Worm (Caenorhabditis elegans) whole organism, late embryonic: ENCODE measurements around the gene Y50D4C.5.

Experiments
- F13H6.1 ChIP-seq: sonication (generic microtip); optimal IDR thresholded peaks from 2 replicates; lab custom pipeline; 2016; ENCODE audit warnings: missing genetic modification characterization, missing compliant biosample characterization
- K02D7.2 ChIP-seq: sonication (generic microtip); optimal IDR thresholded peaks from 2 replicates; lab custom pipeline; 2017; ENCODE audit warnings: mild to moderate bottlenecking, missing genetic modification characterization, missing compliant biosample characterization
- K09A11.1 ChIP-seq: sonication (generic microtip); optimal IDR thresholded peaks from 2 replicates; lab custom pipeline; 2017; ENCODE audit warnings: antibody characterized with exemption, mild to moderate bottlenecking, missing genetic modification characterization, missing compliant biosample characterization; ENCODE audit not compliant: insufficient read depth
- ceh-22 ChIP-seq: sonication (generic microtip); optimal IDR thresholded peaks from 2 replicates; lab custom pipeline; 2017; ENCODE audit warnings: missing biosample characterization, missing genetic modification characterization
- ceh-45 ChIP-seq: fragments of 200-800 bp; sonication (Bioruptor generic); IDR thresholded peaks from 2 replicates; pipeline ENCODE4 v1.3.6; 2022; ENCODE audit warnings: missing genetic modification reagents, missing genetic modification characterization, missing compliant biosample characterization
- ceh-9 ChIP-seq: sonication (generic microtip); optimal IDR thresholded peaks from 2 replicates; lab custom pipeline; 2016; ENCODE audit warnings: mild to moderate bottlenecking, missing genetic modification characterization, inconsistent platforms, missing compliant biosample characterization
- gmeb-2 ChIP-seq: sonication (generic microtip); optimal IDR thresholded peaks from 2 replicates; lab custom pipeline; 2016; ENCODE audit warnings: missing genetic modification characterization, inconsistent platforms, missing compliant biosample characterization
- lin-11 ChIP-seq: fragments of 200-800 bp; sonication (Bioruptor generic); optimal IDR thresholded peaks from 2 replicates; lab custom pipeline; 2018; ENCODE audit warnings: mild to moderate bottlenecking, missing genetic modification characterization, missing compliant biosample characterization
- nfya-1 ChIP-seq: sonication (generic microtip); optimal IDR thresholded peaks from 2 replicates; lab custom pipeline; 2017; ENCODE audit warnings: missing genetic modification characterization, mild to moderate bottlenecking, missing compliant biosample characterization, antibody characterized with exemption, moderate library complexity
- pax-1 ChIP-seq: fragments of 150-350 bp; optimal IDR thresholded peaks from 2 replicates; lab custom pipeline; 2014; ENCODE audit warnings: missing biosample characterization, missing genetic modification characterization
- pha-4 ChIP-seq: fragments of 150-350 bp; optimal IDR thresholded peaks from 2 replicates; lab custom pipeline; 2018; ENCODE audit warnings: missing biosample characterization, missing genetic modification reagents, missing genetic modification characterization
- tbx-7 ChIP-seq: sonication (generic microtip); optimal IDR thresholded peaks from 2 replicates; lab custom pipeline; 2016; ENCODE audit warnings: missing genotype, missing genetic modification characterization, missing compliant biosample characterization
- unc-3 ChIP-seq, 2 experiments: fragments of 200-800 bp in 1 of 2; sonication (Bioruptor generic) in 1 of 2; sonication (generic microtip) in 1 of 2; conservative IDR thresholded peaks in 1 of 2; optimal IDR thresholded peaks in 1 of 2; 2 replicates each; pipeline versions ENCODE4 v1.3.6 to Lab custom; 2016 to 2022; ENCODE audit warnings: missing compliant biosample characterization in 2 of 2, missing genetic modification characterization in 2 of 2, missing genetic modification reagents in 1 of 2

- TF ChIP-seq ceh-9 (tag; lab: Kevin White, UChicago), result no peak
- no peak for TF ChIP-seq K02D7.2 (tag; lab: Kevin White, UChicago)
- no peak for TF ChIP-seq pha-4
- no peak for TF ChIP-seq nfya-1 (tag; lab: Kevin White, UChicago)
- TF ChIP-seq ceh-45 (GFP tag; lab: Robert Waterston, UW), result no peak
- TF ChIP-seq ceh-22, result no peak
- no peak for TF ChIP-seq gmeb-2 (tag; lab: Kevin White, UChicago)
- TF ChIP-seq lin-11 (tag; lab: Kevin White, UChicago), result no peak
- TF ChIP-seq F13H6.1, result no peak
- TF ChIP-seq K09A11.1 (tag; lab: Kevin White, UChicago), result no peak
- no peak for TF ChIP-seq unc-3 (GFP tag; conservative IDR thresholded peaks at IDR 0.05; lab: Robert Waterston, UW)
- TF ChIP-seq unc-3 (tag; optimal IDR thresholded peaks at IDR 0.05; lab: Kevin White, UChicago), result no peak
- no peak for TF ChIP-seq tbx-7
- no peak for TF ChIP-seq pax-1 (tag; lab: Kevin White, UChicago)
Measured at ce11 chrV:978617-979016, 24.9 kb downstream of the Y50D4C.5 start.
